Worm (Caenorhabditis elegans) whole organism, dauer: ENCODE results near the gene clec-226.

Experiments
- unc-62 ChIP-seq: sonication (generic microtip); optimal IDR thresholded peaks from 2 replicates; lab custom pipeline; 2017; ENCODE audit warnings: missing biosample characterization, missing genetic modification reagents, missing genetic modification characterization

clec-226 gene

DNA sequence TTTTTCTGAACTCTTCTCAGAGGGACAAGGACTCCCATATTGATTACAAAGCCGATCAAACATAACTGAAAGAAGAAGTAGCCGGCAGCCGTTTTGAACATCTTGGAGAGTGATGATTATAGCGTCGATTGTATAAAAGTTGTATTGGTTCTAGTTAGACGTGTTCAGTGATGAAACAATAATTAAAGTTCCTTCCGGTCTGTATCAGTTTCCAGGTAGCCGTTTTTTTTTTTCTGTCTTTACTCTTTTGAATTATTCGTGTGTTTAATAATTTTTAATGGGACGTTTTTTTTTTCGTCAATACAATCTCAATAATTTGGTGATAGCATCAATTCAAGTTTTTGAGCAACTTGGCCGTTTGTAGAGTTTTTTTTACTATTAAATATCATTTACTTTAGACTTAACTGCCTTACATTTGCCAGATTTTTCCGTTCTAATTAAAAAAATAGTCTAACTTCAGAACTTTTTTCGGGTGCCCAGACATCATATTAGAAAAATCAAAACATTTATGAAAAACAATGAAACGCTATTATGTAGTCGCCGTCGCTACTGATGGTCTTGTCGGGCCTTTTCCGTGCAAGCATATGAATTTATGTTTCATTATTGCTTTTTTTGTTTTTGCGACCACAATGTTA is at the start of gene clec-226, which contains the start of gene srx-10:
Gene clec-226 (plus strand): TSS at position 585 of the 635 bp plus-strand sequence.
Gene srx-10 (minus strand): TSS at position 101 of the 635 bp plus-strand sequence.
- no peak for TF ChIP-seq unc-62 (GFP tag; lab: Kevin White, UChicago)

DNA sequence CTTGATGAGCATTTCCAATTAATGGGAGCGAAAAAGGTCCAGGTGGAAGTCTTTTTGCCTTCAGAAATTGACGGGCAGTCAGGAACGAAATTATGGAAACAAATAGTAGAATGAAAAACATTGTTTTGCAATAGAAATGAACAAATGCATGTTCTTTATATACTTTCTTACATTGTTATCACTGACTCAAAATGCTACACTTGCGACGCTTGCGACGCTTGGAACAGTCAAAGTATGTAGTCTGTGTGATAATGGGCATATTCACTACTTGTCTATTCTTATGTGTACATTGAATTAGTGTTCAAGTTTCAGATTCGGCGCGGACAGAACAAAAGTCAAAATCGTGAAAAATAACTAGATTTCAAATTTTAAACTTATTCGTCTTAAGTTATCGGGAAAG is 48.4 kb upstream of the clec-226 start, which contains the start of gene cyp-35C1:
Gene cyp-35C1 (minus strand): TSS at position 132 of the 400 bp plus-strand sequence.
- no peak for TF ChIP-seq unc-62 (GFP tag; lab: Kevin White, UChicago)

DNA sequence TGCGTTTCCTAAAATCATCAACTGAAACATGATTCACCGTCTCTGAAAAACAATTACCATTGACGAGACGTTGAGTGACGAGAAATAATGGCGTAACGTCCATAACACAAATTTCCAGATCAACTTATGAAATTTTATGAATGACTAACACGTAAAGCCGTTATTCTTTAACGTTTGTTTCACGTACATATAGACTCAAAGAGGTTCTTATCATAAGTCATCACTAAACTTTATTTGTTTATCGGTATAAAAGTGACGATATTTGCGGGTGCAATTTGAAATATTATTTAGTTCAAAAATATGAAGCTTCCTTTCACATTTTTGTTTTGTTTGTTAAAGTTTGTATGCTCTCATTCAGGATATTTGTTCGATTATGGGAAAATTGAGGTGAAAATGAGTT is 47.6 kb upstream of the clec-226 start, which contains the start of gene oac-3:
Gene oac-3 (plus strand): TSS at position 301 of the 400 bp plus-strand sequence.
- TF ChIP-seq unc-62 (GFP tag; lab: Kevin White, UChicago): no peak

DNA sequence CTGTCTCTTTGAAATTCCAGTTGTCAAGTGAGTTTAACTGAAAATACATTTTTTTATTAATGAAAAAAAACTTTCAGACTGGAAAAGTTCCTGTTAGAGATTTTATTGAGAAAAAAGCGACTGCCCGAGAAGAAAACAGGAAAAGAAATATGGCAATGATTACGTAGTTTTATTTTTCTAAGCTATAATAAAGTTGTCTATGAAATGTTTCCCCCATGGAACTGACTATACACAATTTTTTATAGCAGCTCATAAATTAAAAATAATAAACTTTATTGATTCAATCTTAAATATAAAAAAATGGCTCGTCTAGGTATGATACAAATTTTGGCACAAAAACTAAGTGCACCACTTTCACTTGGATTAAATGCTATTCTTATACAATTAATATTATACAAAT is 44.3 kb upstream of the clec-226 start, which contains the start of gene C06B3.1:
Gene C06B3.1 (plus strand): TSS at position 301 of the 400 bp plus-strand sequence.
- no peak for TF ChIP-seq unc-62 (GFP tag; lab: Kevin White, UChicago)

DNA sequence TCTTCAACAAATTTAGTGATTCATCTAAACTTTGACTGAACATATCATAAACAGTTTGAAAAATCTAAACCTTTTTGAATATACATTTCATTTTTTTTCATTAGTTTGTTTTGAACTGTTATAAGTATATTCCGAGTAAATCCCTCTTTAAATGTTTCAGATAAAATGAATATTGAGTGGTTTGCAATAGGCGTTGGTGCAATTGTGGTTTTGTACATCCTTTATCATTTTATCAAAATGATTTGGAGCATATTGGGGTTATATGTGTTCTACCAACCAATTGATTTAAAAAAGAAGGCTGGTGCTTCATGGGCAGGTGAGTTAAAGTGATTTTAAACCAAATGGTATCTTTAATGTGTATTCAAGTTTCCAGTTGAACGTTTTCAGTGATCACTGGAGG is 42.3 kb upstream of the clec-226 start, which contains the start of gene stdh-3:
Gene stdh-3 (plus strand): TSS at position 166 of the 400 bp plus-strand sequence.
- no peak for TF ChIP-seq unc-62 (GFP tag; lab: Kevin White, UChicago)

DNA sequence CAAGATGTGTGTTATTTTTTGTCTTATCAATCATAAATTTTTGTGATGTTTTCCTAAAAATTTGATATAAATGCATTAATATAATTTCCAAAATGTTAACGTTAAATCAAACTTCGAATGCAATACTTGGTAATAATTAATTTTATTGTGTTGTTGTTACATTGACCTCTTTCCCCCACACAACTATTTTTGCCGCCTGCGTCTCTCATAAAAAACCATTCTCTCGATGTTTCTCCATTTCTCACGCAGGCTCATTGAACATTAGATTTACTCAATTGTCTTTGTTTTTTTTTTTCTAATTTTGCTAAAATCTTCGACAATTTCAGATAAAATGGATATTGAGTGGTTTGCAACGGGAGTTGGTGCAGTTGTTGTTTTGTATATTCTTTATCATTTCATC is 40.6 kb upstream of the clec-226 start, which contains the start of gene stdh-1:
Gene stdh-1 (plus strand): TSS at position 327 of the 400 bp plus-strand sequence.
- TF ChIP-seq unc-62 (GFP tag; lab: Kevin White, UChicago): no peak

DNA sequence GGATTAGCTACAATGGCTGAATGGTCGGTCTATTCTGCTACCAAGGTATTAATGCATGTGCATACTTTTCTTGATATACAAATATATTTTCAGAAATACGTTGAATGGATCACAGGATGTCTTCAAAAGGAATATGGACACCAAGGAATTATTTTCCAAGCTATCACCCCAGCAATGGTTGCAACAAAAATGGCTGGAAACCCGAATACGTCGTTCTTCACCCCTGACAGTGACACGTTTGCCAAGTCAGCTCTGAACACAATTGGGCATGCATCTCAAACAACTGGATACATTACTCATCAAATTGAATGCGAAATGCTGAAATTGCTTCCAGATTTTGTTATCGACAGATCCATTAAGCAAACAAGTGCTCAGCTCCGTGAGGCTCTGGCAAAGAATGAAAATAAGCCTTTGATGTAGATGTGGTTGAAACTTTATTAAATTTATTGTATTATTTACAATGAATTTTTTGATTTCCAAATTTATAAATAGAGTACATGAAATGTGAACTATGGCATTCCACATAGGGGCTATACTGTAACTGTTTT is 39.1 kb upstream of the clec-226 start:
- no peak for TF ChIP-seq unc-62 (GFP tag; lab: Kevin White, UChicago)

DNA sequence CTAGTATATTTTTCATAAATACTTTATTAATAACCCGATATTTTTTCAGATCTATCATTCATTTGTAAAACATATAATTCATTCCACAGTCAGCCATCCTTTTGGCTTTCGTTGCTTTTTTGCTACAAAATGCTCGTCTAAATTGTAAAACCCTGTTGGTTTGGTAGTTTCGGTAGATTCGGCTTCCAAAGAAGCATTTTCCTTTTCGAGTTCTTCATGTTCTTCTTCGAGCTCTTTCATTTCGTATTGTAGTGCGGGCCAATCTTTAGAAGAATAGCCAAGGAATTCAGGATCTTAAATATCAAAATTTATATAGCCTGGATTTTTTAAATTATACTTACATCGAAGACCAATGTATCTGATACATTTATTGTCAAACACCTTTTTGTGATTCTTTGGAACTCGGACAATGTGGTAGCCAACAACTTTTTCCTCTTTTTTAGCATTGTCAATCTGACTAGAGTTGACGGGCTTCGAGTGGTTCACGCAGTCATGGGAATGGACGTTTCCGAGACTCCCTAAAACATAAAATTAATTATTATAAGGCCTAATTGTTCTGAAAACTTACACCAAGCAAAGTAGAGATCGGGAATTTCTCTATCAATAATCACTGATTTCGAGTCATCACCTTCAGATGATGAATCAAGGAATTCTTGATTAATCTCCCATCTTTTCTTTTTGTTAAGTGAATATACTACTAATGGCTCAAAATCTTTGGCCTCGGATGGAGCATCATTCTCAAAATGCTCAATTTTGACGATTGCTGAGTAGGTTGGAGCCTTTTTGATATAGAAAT is 38.5 kb upstream of the clec-226 start:
- TF ChIP-seq unc-62 (GFP tag; lab: Kevin White, UChicago): no peak

DNA sequence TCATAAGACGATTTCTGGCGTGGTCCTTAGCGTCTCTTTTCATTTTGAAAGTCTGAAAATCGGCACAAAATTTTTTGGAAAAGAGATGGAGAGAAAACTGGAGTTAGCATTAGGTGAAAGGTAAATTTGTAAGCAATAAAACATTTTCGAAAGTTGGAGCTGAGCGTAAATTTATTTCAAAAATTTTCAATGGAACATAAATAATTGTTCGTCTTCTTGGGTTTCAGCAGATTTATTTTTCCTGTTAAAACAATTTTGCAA is 37.9 kb upstream of the clec-226 start, which contains the start of gene C06B3.6:
Gene C06B3.6 (minus strand): TSS at position 52 of the 261 bp plus-strand sequence.
- TF ChIP-seq unc-62 (GFP tag; lab: Kevin White, UChicago): no peak

DNA sequence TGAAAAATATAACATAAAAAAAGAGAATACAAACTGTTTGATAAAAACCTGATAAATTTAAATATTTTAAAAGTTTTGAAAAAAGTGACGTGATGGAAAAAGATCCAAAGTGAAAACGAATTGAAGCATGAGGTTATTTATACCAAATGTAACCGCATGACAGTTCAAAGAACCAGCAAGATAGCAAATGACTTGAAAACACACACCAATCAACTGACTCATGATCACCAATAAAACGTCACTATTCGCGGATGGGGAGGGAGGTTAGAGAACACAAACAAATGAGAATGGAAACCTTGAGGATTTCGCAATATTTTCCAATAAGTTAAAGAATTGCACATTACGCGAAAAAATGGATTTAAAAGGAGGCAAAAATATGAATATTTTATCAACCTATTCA is 37.4 kb upstream of the clec-226 start, which contains the start of gene C06B3.7:
Gene C06B3.7 (plus strand): TSS at position 287 of the 400 bp plus-strand sequence.
- no peak for TF ChIP-seq unc-62 (GFP tag; lab: Kevin White, UChicago)

DNA sequence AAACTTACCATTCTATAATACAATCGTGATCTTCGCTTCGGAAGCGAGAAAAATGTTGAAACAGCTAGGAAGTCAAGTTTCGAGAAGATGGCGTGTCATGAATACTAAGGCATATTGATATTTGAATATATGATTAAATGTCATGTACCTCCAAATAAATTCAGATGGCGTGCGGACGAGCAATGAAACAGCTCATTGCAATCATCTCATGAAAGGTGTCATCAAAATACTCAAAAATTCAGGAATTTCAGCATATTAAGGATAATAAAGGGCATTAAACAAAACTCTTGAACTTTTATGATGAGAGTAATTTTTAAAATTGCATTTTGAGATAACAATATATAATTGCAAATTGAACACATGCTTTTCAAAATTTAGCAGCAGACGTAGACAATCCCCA is 31.4 kb upstream of the clec-226 start, which contains the start of gene gcy-32:
Gene gcy-32 (minus strand): TSS at position 101 of the 400 bp plus-strand sequence.
- TF ChIP-seq unc-62 (GFP tag; lab: Kevin White, UChicago): no peak

DNA sequence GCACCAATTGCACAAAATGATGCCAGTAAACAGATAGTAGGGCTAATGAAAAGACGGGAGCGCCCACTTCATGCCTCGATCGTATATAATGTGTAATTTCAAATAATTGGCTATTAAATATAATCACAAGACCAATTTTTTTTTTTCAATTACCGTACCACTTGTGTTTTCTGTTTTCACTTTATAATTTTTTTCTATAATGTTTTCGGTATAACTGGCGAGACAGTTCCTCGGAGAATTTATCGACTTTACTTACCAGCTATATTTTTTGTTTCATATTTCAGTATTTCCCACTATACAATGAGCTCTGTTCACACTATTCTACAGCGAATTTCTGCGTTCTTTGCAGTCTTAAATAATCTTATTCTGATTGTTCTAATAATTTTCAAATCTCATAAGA is 30.6 kb upstream of the clec-226 start, which contains the start of gene str-252:
Gene str-252 (plus strand): TSS at position 301 of the 400 bp plus-strand sequence.
- TF ChIP-seq unc-62 (GFP tag; lab: Kevin White, UChicago): no peak

DNA sequence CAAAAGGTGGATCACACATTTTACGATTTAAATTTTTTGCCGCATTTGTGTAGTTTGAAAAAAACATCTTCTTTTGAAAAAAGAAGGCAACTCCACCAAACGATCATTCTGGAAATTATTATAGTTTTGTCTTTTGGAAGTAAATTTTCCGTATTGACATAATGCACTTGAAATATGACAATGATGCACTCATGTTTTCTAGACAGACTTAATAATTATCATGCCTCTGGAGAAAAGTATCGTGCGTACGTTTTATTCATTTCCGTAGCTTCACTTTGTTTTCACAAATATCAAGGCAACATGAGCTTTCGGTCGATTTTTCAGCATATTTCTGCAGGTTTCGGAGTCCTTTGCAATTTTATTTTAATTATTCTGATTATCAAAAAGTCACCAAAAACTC is 28.4 kb upstream of the clec-226 start, which contains the start of gene str-250:
Gene str-250 (plus strand): TSS at position 301 of the 400 bp plus-strand sequence.
- TF ChIP-seq unc-62 (GFP tag; lab: Kevin White, UChicago): no peak

DNA sequence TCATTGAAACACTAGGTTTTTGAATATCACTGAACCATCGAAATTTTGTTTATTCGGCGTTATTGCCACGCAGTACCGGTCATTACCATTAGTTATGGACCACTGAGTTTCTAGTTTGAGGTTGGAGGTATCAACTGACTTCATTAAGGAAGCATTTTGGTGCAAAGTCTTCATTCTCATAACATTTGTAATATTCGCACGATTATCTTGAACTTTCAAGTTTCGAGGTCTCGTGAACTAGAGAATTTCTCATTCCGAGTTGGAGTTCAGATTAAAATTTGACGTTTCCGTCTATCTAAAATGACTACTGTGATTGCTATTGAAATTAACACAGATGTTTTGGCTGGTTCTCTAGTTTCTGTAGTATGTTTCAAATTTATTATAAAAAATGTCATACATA is 26.0 kb upstream of the clec-226 start, which contains the start of gene srx-42:
Gene srx-42 (plus strand): TSS at position 301 of the 400 bp plus-strand sequence.
- no peak for TF ChIP-seq unc-62 (GFP tag; lab: Kevin White, UChicago)

DNA sequence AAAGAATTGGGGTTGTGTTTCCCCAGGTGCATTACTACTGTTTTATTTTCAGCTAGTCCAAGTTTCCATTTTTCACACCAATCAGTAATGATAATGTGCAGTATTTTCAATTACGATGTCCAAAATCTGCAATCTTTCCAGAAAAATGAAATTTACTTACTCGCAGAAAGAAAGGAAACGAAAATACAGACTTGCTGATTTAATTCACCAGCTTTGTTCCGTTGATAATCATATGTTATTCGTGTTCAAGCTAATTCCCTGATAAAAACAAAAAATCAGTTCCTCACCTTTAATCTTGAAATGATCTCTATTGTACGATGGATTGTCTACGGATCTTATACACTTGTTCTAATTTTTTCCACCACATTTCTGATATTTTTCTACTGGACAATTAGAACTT is 22.9 kb upstream of the clec-226 start, which contains the start of gene srxa-11:
Gene srxa-11 (plus strand): TSS at position 301 of the 400 bp plus-strand sequence.
- no peak for TF ChIP-seq unc-62 (GFP tag; lab: Kevin White, UChicago)
